Worm (Caenorhabditis elegans): Measurements from ENCODE around the gene dolk-1.

DNA sequence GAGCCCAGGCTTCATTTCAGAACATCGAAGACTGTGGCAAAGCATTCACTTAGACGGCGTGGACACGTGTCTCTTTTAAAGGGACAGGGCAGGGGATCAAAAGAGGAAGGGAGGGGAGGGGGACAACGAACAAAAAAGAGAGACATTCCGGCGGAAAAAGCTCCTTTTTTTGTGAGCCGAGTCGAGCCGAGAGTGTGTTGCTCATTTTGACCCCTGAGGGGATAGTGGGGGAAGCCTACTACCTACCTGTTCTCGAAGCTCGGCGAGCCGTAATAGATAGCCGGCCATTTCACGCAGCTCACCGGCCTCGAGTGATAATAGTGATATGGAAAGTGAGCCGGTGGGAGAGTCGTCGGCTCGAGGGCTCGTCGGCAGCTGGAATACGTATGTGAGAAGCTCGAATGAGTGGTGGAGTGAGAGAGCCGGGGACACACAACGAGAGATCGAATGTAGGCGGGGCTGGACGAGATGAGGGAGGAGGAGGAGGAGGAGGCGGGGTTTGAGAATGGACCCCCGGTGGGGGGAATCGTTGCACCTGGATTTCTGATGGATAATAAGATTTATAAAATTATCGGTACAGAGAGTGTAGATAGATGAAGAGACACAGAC is 3.3 kb upstream of the dolk-1 start:
- TF ChIP-seq him-1 (tag; optimal IDR thresholded peaks at IDR 0.05) = no peak
- TF ChIP-seq dao-5 (tag; optimal IDR thresholded peaks at IDR 0.05) = no peak
- TF ChIP-seq W03F9.2 (tag; optimal IDR thresholded peaks at IDR 0.05) = no peak
